Fruit fly (Drosophila melanogaster) whole organism, pupa: ENCODE data around the gene mRpL46.

Experiments
- CG10348 ChIP-seq: fragments of 200-800 bp; sonication (Bioruptor generic); IDR thresholded peaks from 2 replicates; pipeline ENCODE4 v1.3.6; 2022; ENCODE audit warnings: missing biosample characterization, missing genetic modification characterization
- CG12605 ChIP-seq: fragments of 200-800 bp; sonication (Bioruptor generic); IDR thresholded peaks from 2 replicates; pipeline ENCODE4 v1.3.6; 2022; ENCODE audit warnings: missing biosample characterization, missing genetic modification characterization
- CG13204 ChIP-seq: fragments of 200-800 bp; sonication (Bioruptor generic); optimal IDR thresholded peaks from 2 replicates; lab custom pipeline; 2018; ENCODE audit warnings: missing biosample characterization, mild to moderate bottlenecking, missing genetic modification characterization, moderate library complexity
- CG14655 ChIP-seq: fragments of 200-800 bp; sonication (Bioruptor generic); optimal IDR thresholded peaks from 3 replicates; lab custom pipeline; 2017; ENCODE audit warnings: mild to moderate bottlenecking, missing biosample characterization, missing genetic modification reagents, missing genetic modification characterization
- CG15710 ChIP-seq: fragments of 200-800 bp; sonication (Bioruptor generic); optimal IDR thresholded peaks from 2 replicates; lab custom pipeline; 2018; ENCODE audit warnings: missing biosample characterization, mild to moderate bottlenecking, missing genetic modification characterization, moderate library complexity
- CG17806 ChIP-seq: fragments of 200-800 bp; sonication (Bioruptor generic); optimal IDR thresholded peaks from 2 replicates; lab custom pipeline; 2018; ENCODE audit warnings: missing biosample characterization, mild to moderate bottlenecking, missing genetic modification characterization, moderate library complexity
- CG32121 ChIP-seq: fragments of 200-800 bp; sonication (Bioruptor generic); IDR thresholded peaks from 2 replicates; pipeline ENCODE4 v1.3.6; 2022; ENCODE audit warnings: missing biosample characterization, missing genetic modification characterization
- CG34367 ChIP-seq: fragments of 200-800 bp; sonication (Bioruptor generic); optimal IDR thresholded peaks from 2 replicates; lab custom pipeline; 2018; ENCODE audit warnings: missing biosample characterization, mild to moderate bottlenecking, missing genetic modification characterization
- CG4496 ChIP-seq: fragments of 200-800 bp; sonication (Bioruptor generic); IDR thresholded peaks from 3 replicates; pipeline ENCODE4 v1.3.6; 2022; ENCODE audit warnings: missing biosample characterization, missing genetic modification characterization
- CG8159 ChIP-seq: fragments of 200-800 bp; sonication (Bioruptor generic); optimal IDR thresholded peaks from 3 replicates; lab custom pipeline; 2018; ENCODE audit warnings: missing biosample characterization, mild to moderate bottlenecking, missing genetic modification characterization, moderate library complexity
- CG8301 ChIP-seq: fragments of 200-800 bp; sonication (Bioruptor generic); optimal IDR thresholded peaks from 2 replicates; lab custom pipeline; 2018; ENCODE audit warnings: missing biosample characterization, mild to moderate bottlenecking, missing genetic modification characterization
- CG9948 ChIP-seq: fragments of 200-800 bp; sonication (Bioruptor generic); optimal IDR thresholded peaks from 2 replicates; lab custom pipeline; 2018; ENCODE audit warnings: missing biosample characterization, mild to moderate bottlenecking, missing genetic modification characterization, moderate library complexity
- D1 ChIP-seq: fragments of 200-800 bp; sonication (Bioruptor generic); optimal IDR thresholded peaks from 2 replicates; lab custom pipeline; 2018; ENCODE audit warnings: missing biosample characterization, mild to moderate bottlenecking, missing genetic modification characterization, moderate library complexity
- EcR ChIP-seq: fragments of 200-800 bp; sonication (Bioruptor generic); optimal IDR thresholded peaks from 3 replicates; lab custom pipeline; 2019; ENCODE audit warnings: missing biosample characterization, missing genetic modification characterization, mild to moderate bottlenecking, moderate library complexity, missing genetic modification reagents
- Ets98B ChIP-seq: fragments of 200-800 bp; sonication (Bioruptor generic); IDR thresholded peaks from 2 replicates; pipeline ENCODE4 v1.3.6; 2022; ENCODE audit warnings: missing biosample characterization, missing genetic modification characterization
- Pif1A ChIP-seq: fragments of 200-800 bp; sonication (Bioruptor generic); optimal IDR thresholded peaks from 3 replicates; lab custom pipeline; 2016; ENCODE audit warnings: missing biosample characterization, missing genetic modification characterization
- Pif1B ChIP-seq: fragments of 200-800 bp; sonication (Bioruptor generic); optimal IDR thresholded peaks from 3 replicates; lab custom pipeline; 2016; ENCODE audit warnings: missing biosample characterization, missing genetic modification characterization
- Snoo ChIP-seq: fragments of 200-800 bp; sonication (Bioruptor generic); optimal IDR thresholded peaks from 3 replicates; lab custom pipeline; 2017; ENCODE audit warnings: missing biosample characterization, mild to moderate bottlenecking, missing genetic modification characterization, inconsistent platforms
- fd96Ca ChIP-seq: fragments of 200-800 bp; sonication (Bioruptor generic); IDR thresholded peaks from 3 replicates; pipeline ENCODE4 v1.3.6; 2022; ENCODE audit warnings: missing biosample characterization, missing genetic modification characterization
- gl ChIP-seq: fragments of 200-800 bp; sonication (Bioruptor generic); optimal IDR thresholded peaks from 2 replicates; lab custom pipeline; 2018; ENCODE audit warnings: missing biosample characterization, mild to moderate bottlenecking, missing genetic modification characterization
- rn ChIP-seq: fragments of 200-800 bp; sonication (Bioruptor generic); IDR thresholded peaks from 2 replicates; pipeline ENCODE4 v1.3.6; 2022; ENCODE audit warnings: missing biosample characterization, missing genetic modification characterization

Gene mRpL46

dm6 chr3L:1777249-1777648 is at the start of gene mRpL46, which contains the start of gene CG2021:
Gene mRpL46, plus strand, starts transcription at chr3L:1777439.
Gene CG2021, minus strand, starts transcription at chr3L:1777411.
- TF ChIP-seq CG4496 (GFP tag; lab: Robert Waterston, UW) (no peak), CG9948 (tag; lab: Kevin White, UChicago) (no peak), Pif1A (no peak), D1 (tag; lab: Kevin White, UChicago) (no peak), CG8301 (tag; lab: Kevin White, UChicago) (no peak), CG14655 (GFP tag; lab: Kevin White, UChicago) (no peak), EcR (GFP tag; lab: Kevin White, UChicago) (no peak), CG32121 (GFP tag; lab: Robert Waterston, UW) (no peak), fd96Ca (GFP tag; lab: Robert Waterston, UW) (no peak), CG13204 (no peak), Ets98B (no peak), Pif1B (GFP tag; lab: Kevin White, UChicago) (no peak), CG8159 (tag; lab: Kevin White, UChicago) (no peak), gl (no peak), CG34367 (tag; lab: Kevin White, UChicago) (no peak), Snoo (tag; lab: Kevin White, UChicago) (no peak), CG10348 (GFP tag; lab: Robert Waterston, UW) (no peak), CG15710 (no peak), rn (GFP tag; lab: Robert Waterston, UW) (no peak), CG12605 (no peak)

- TF ChIP-seq Snoo (tag; lab: Kevin White, UChicago) (no peak), CG12605 (no peak), CG17806 (tag; lab: Kevin White, UChicago) (no peak), CG10348 (GFP tag; lab: Robert Waterston, UW) (no peak), fd96Ca (GFP tag; lab: Robert Waterston, UW) (no peak), CG13204 (no peak), D1 (tag; lab: Kevin White, UChicago) (no peak), CG9948 (tag; lab: Kevin White, UChicago) (no peak), CG34367 (tag; lab: Kevin White, UChicago) (no peak), rn (GFP tag; lab: Robert Waterston, UW) (no peak), gl (no peak), CG14655 (GFP tag; lab: Kevin White, UChicago) (no peak), CG8159 (tag; lab: Kevin White, UChicago) (no peak), EcR (GFP tag; lab: Kevin White, UChicago) (no peak), Pif1B (GFP tag; lab: Kevin White, UChicago) (no peak), CG4496 (GFP tag; lab: Robert Waterston, UW) (no peak), CG15710 (no peak)
- TF ChIP-seq, all 21 proteins: peak for 0
These were observed 47.7 kb upstream of the mRpL46 start for dm6 chr3L:1729380-1730159.

- no peak for TF ChIP-seq CG14655 (GFP tag; lab: Kevin White, UChicago)
- TF ChIP-seq EcR (GFP tag; lab: Kevin White, UChicago): peak; percentile 73
- TF ChIP-seq CG34367 (tag; lab: Kevin White, UChicago): no peak
- TF ChIP-seq D1 (tag; lab: Kevin White, UChicago): no peak
- TF ChIP-seq CG4496 (GFP tag; lab: Robert Waterston, UW): no peak
- TF ChIP-seq rn (GFP tag; lab: Robert Waterston, UW): no peak
- no peak for TF ChIP-seq Snoo (tag; lab: Kevin White, UChicago)
- TF ChIP-seq CG17806 (tag; lab: Kevin White, UChicago): no peak
- TF ChIP-seq Ets98B: no peak
- peak; percentile 3 for TF ChIP-seq CG13204
- TF ChIP-seq Pif1B (GFP tag; lab: Kevin White, UChicago): no peak
- TF ChIP-seq CG8159 (tag; lab: Kevin White, UChicago): no peak
- no peak for TF ChIP-seq CG32121 (GFP tag; lab: Robert Waterston, UW)
These were observed 47.1 kb upstream of the mRpL46 start for dm6 chr3L:1730160-1730595.

DNA sequence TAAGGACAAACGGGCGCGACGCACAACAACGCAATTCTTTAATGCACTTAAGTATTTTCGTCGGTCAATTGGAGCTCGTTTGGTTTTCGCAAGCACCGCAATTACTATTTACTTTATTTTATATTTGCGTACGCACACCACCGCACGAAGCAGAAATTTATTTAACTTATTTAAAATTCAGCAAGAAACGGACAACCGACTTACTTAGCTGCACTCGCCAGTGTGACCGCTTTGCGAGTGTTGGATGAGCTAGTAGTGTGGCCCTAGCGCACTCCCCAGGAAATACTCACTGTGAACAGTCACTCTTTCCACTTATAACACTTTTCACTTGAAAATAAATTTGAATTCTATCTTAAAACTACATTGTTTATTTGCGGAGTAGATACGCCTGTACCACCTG is 46.4 kb upstream of the mRpL46 start, which contains the start of gene drpr:
Gene drpr (minus strand): TSS at position 235 of the 400 bp plus-strand sequence.
- no peak for TF ChIP-seq CG9948 (tag; lab: Kevin White, UChicago)
- peak; percentile 15; the same call in 1 of the 2 replicates for TF ChIP-seq Ets98B
- TF ChIP-seq Snoo (tag; lab: Kevin White, UChicago): peak; percentile 53
- no peak for TF ChIP-seq CG32121 (GFP tag; lab: Robert Waterston, UW)
- TF ChIP-seq CG13204: no peak
- TF ChIP-seq EcR (GFP tag; lab: Kevin White, UChicago): no peak
- TF ChIP-seq CG14655 (GFP tag; lab: Kevin White, UChicago): no peak
- no peak for TF ChIP-seq CG10348 (GFP tag; lab: Robert Waterston, UW)
- no peak for TF ChIP-seq CG15710
- TF ChIP-seq Pif1A: no peak
- TF ChIP-seq CG8159 (tag; lab: Kevin White, UChicago): peak; percentile 18
- no peak for TF ChIP-seq CG4496 (GFP tag; lab: Robert Waterston, UW)
- TF ChIP-seq CG17806 (tag; lab: Kevin White, UChicago): no peak
- peak; percentile 61 for TF ChIP-seq Pif1B (GFP tag; lab: Kevin White, UChicago)

- TF ChIP-seq CG13204 (no peak), CG12605 (peak; percentile 54; the same call in 1 of the 2 replicates)
- TF ChIP-seq, all 21 proteins: peak for 1
These were observed 41.6 kb upstream of the mRpL46 start, which contains the start of gene Oseg4 for dm6 chr3L:1735603-1736002. Gene Oseg4, minus strand, starts transcription at chr3L:1735767.
